Worm (Caenorhabditis elegans): ENCODE data around the gene clec-196.

The clec-196 gene

DNA sequence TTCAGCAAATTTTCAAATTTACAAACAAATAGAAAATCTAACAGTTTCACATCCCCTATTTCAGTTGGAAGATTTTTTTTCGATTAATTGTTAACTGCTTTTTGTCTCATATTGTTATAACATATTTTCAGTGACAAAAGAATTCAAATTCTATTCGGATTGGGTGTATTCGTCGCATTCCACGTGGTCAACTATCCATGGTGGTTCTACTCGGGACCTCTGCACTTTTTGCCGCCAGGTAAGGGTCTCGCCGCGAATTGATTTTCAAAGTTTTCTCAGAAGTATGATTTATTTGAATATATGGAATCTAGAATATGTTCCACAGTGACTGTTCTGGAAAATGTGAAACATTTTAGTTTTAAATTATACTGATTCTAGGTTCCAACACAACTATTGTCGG, 28.2 kb upstream of the clec-196 start:
- no peak for TF ChIP-seq fax-1 (tag; optimal IDR thresholded peaks at IDR 0.05)
- TF ChIP-seq ceh-31 (tag; optimal IDR thresholded peaks at IDR 0.05), result no peak
- no peak for TF ChIP-seq ets-4 (tag; optimal IDR thresholded peaks at IDR 0.05)
- no peak for TF ChIP-seq lim-6 (tag; optimal IDR thresholded peaks at IDR 0.05)
- TF ChIP-seq tbx-7 (tag; optimal IDR thresholded peaks at IDR 0.05), result no peak
- no peak for TF ChIP-seq sox-2 (GFP tag; IDR thresholded peaks at IDR 0.05)
- TF ChIP-seq pha-4 (tag; optimal IDR thresholded peaks at IDR 0.05), result no peak
- TF ChIP-seq F13H6.1 (tag; optimal IDR thresholded peaks at IDR 0.05), result no peak
- no peak for TF ChIP-seq ceh-6 (GFP tag; optimal IDR thresholded peaks at IDR 0.05)
- no peak for TF ChIP-seq ceh-48 (tag; optimal IDR thresholded peaks at IDR 0.05)

DNA sequence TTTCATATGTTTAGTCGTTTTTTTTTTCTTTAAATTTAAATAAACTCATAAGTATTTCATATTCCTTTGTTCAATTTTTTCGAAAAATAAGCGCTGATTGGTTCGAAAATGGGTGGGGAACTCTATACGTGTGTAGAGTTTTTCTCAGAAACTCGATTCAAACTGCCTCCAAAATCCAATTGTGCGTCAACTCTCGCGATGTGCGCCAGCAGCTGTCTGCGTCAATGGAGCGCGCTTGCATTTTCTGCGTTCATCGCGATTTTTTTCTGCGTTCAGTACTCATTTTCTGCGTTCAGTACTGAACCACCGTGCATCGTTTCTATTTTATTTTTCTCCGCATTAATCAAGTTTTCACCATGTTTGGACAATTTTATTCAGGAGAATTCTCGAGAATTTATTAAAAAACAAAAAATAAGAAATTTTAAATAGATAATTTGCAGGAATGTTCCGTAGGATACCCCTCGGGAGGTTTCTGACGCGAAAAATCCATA, 27.0 kb upstream of the clec-196 start, which contains the start of gene eelo-2:
TSS of gene eelo-2 (plus strand) at position 441 of the 491 bp plus-strand sequence.
- TF ChIP-seq ahr-1 (tag; optimal IDR thresholded peaks at IDR 0.05), result peak; percentile 2
- TF ChIP-seq lin-11 (tag; optimal IDR thresholded peaks at IDR 0.05), result no peak
- TF ChIP-seq ceh-48 (tag; optimal IDR thresholded peaks at IDR 0.05), result peak; percentile 50
- peak; percentile 83 for TF ChIP-seq unc-55 (GFP tag; optimal IDR thresholded peaks at IDR 0.05)
- TF ChIP-seq hlh-13 (GFP tag; optimal IDR thresholded peaks at IDR 0.05), result no peak
- TF ChIP-seq unc-42 (tag; optimal IDR thresholded peaks at IDR 0.05), result peak; percentile 89
- no peak for TF ChIP-seq ama-1 (optimal IDR thresholded peaks at IDR 0.05)
- TF ChIP-seq ets-4 (tag; optimal IDR thresholded peaks at IDR 0.05), result peak; percentile 69
- TF ChIP-seq sdc-2 (tag; optimal IDR thresholded peaks at IDR 0.05), result peak; percentile 46
- peak; percentile 99 for TF ChIP-seq ceh-30 (tag; optimal IDR thresholded peaks at IDR 0.05)
- peak; percentile 57 for TF ChIP-seq fkh-10 (GFP tag; optimal IDR thresholded peaks at IDR 0.05)
- TF ChIP-seq ceh-24 (tag; optimal IDR thresholded peaks at IDR 0.05), result no peak
- peak; percentile 60 for TF ChIP-seq hlh-30 (tag; optimal IDR thresholded peaks at IDR 0.05; ENCODE audit: insufficient read depth)
- TF ChIP-seq ceh-6 (GFP tag; optimal IDR thresholded peaks at IDR 0.05), result peak; percentile 53
- TF ChIP-seq tbx-7 (tag; optimal IDR thresholded peaks at IDR 0.05), result no peak
- TF ChIP-seq K09A11.1 (tag; optimal IDR thresholded peaks at IDR 0.05; ENCODE audit: insufficient read depth), result peak; percentile 40
- no peak for TF ChIP-seq fax-1 (tag; optimal IDR thresholded peaks at IDR 0.05)
- TF ChIP-seq ceh-45 (GFP tag; IDR thresholded peaks at IDR 0.05), result no peak
- no peak for TF ChIP-seq odd-2 (tag; optimal IDR thresholded peaks at IDR 0.05)
- peak; percentile 92 for TF ChIP-seq pros-1 (tag; optimal IDR thresholded peaks at IDR 0.05)
- TF ChIP-seq elt-2 (tag; optimal IDR thresholded peaks at IDR 0.05), result peak; percentile 72
- TF ChIP-seq mec-3 (tag; optimal IDR thresholded peaks at IDR 0.05; ENCODE audit: borderline replicate concordance), result no peak
- peak; percentile 86 for TF ChIP-seq ceh-31 (tag; optimal IDR thresholded peaks at IDR 0.05)
- TF ChIP-seq ceh-9 (tag; optimal IDR thresholded peaks at IDR 0.05), result no peak
- no peak for TF ChIP-seq K02D7.2 (tag; optimal IDR thresholded peaks at IDR 0.05)
- peak; percentile 22 for TF ChIP-seq syd-9 (tag; optimal IDR thresholded peaks at IDR 0.05)
- no peak for TF ChIP-seq elt-4 (tag; optimal IDR thresholded peaks at IDR 0.05)
- peak; percentile 9 for TF ChIP-seq fkh-6 (tag; optimal IDR thresholded peaks at IDR 0.05)
- TF ChIP-seq dmd-4 (tag; optimal IDR thresholded peaks at IDR 0.05; ENCODE audit: borderline replicate concordance), result peak; percentile 45
- peak; percentile 37; the same call in 1 of the 2 replicates for TF ChIP-seq unc-3 (GFP tag; conservative IDR thresholded peaks at IDR 0.05)
- TF ChIP-seq unc-3 (tag; optimal IDR thresholded peaks at IDR 0.05), result peak; percentile 30
- no peak for TF ChIP-seq ceh-22 (tag; optimal IDR thresholded peaks at IDR 0.05)
- no peak for TF ChIP-seq nhr-11 (tag; optimal IDR thresholded peaks at IDR 0.05)
- peak; percentile 87 for TF ChIP-seq tbx-2 (tag; optimal IDR thresholded peaks at IDR 0.05)
- TF ChIP-seq Y22D7AL.16 (tag; optimal IDR thresholded peaks at IDR 0.05), result peak; percentile 10
- peak; percentile 46 for TF ChIP-seq C08G9.2 (tag; optimal IDR thresholded peaks at IDR 0.05)
- TF ChIP-seq npax-4 (tag; optimal IDR thresholded peaks at IDR 0.05), result no peak
- peak; percentile 61 for TF ChIP-seq pax-1 (tag; optimal IDR thresholded peaks at IDR 0.05)
- TF ChIP-seq ceh-34 (tag; optimal IDR thresholded peaks at IDR 0.05), result peak; percentile 83
- TF ChIP-seq che-1 (tag; optimal IDR thresholded peaks at IDR 0.05), result no peak
- peak; percentile 47 for TF ChIP-seq lim-6 (tag; optimal IDR thresholded peaks at IDR 0.05)
- TF ChIP-seq ttx-3 (tag; optimal IDR thresholded peaks at IDR 0.05), result peak; percentile 6
- TF ChIP-seq F13H6.1 (tag; optimal IDR thresholded peaks at IDR 0.05), result peak; percentile 35
- TF ChIP-seq pha-2 (tag; optimal IDR thresholded peaks at IDR 0.05), result no peak
- peak; percentile 51 for TF ChIP-seq pat-9 (tag; optimal IDR thresholded peaks at IDR 0.05)
- peak; percentile 49 for TF ChIP-seq ceh-14 (tag; optimal IDR thresholded peaks at IDR 0.05)
- no peak for TF ChIP-seq T23F11.4 (GFP tag; optimal IDR thresholded peaks at IDR 0.05)
- no peak for TF ChIP-seq pag-3 (tag; optimal IDR thresholded peaks at IDR 0.05; ENCODE audit: borderline replicate concordance)
